Fruit fly (Drosophila melanogaster): ENCODE results near the gene Rcd4.

Rcd4 gene

dm6 chr2L:8376717-8377116 lies 5.9 kb upstream of the Rcd4 start, which contains the start of the genes CG13390 and CG17294 (continued):
- TF ChIP-seq h (optimal IDR thresholded peaks at IDR 0.05) (no peak), CG10147 (GFP tag; optimal IDR thresholded peaks at IDR 0.05) (peak; percentile 99), insv (GFP tag; optimal IDR thresholded peaks at IDR 0.05) (peak in 1 of 2 experiments; percentile 87), CoRest (tag; optimal IDR thresholded peaks at IDR 0.05) (peak; percentile 100), CG10979 (tag; optimal IDR thresholded peaks at IDR 0.05) (peak; percentile 99), CG30020 (tag; optimal IDR thresholded peaks at IDR 0.05) (peak; percentile 93), CG17612 (GFP tag; IDR thresholded peaks at IDR 0.05) (peak; percentile 99), CG8388 (GFP tag; optimal IDR thresholded peaks at IDR 0.05) (peak; percentile 99), Atf6 (GFP tag; IDR thresholded peaks at IDR 0.05) (peak; percentile 100), C15 (GFP tag; IDR thresholded peaks at IDR 0.05) (peak; percentile 99), CG7745 (tag; optimal IDR thresholded peaks at IDR 0.05) (peak; percentile 89), Ets97D (GFP tag; optimal IDR thresholded peaks at IDR 0.05) (peak; percentile 90), Hr3 (GFP tag; optimal IDR thresholded peaks at IDR 0.05) (peak; percentile 99), CG1647 (GFP tag; optimal IDR thresholded peaks at IDR 0.05) (peak; percentile 95), dpn (GFP tag; optimal IDR thresholded peaks at IDR 0.05) (peak; percentile 96 to 100), toy (GFP tag; IDR thresholded peaks at IDR 0.05) (peak; percentile 99), Trl (optimal IDR thresholded peaks at IDR 0.05) (no peak), Trl (GFP tag; optimal IDR thresholded peaks at IDR 0.05) (peak; percentile 92), CG10321 (GFP tag; IDR thresholded peaks at IDR 0.05) (peak; percentile 90), Dref (GFP tag; IDR thresholded peaks at IDR 0.05) (peak; percentile 65), CG11695 (GFP tag; IDR thresholded peaks at IDR 0.05) (peak; percentile 100), Gsc (GFP tag; IDR thresholded peaks at IDR 0.05) (peak; percentile 98), CG17912 (GFP tag; optimal IDR thresholded peaks at IDR 0.05) (peak; percentile 99), Jarid2 (GFP tag; optimal IDR thresholded peaks at IDR 0.05) (peak; percentile 95), CG4360 (GFP tag; IDR thresholded peaks at IDR 0.05) (peak; percentile 90), CG18262 (tag; optimal IDR thresholded peaks at IDR 0.05) (peak; percentile 100), Dbx (GFP tag; IDR thresholded peaks at IDR 0.05) (peak; percentile 100), zen (tag; optimal IDR thresholded peaks at IDR 0.05) (peak; percentile 99), Sox100B (GFP tag; optimal IDR thresholded peaks at IDR 0.05) (peak; percentile 99), CG14014 (GFP tag; IDR thresholded peaks at IDR 0.05) (peak; percentile 100), vvl (GFP tag; IDR thresholded peaks at IDR 0.05) (peak; percentile 100), gem (tag; optimal IDR thresholded peaks at IDR 0.05) (peak; percentile 100), PHDP (tag; optimal IDR thresholded peaks at IDR 0.05) (peak; percentile 100), CG10209 (GFP tag; optimal IDR thresholded peaks at IDR 0.05) (peak; percentile 99), cg (GFP tag; optimal IDR thresholded peaks at IDR 0.05) (no peak), unc-4 (GFP tag; IDR thresholded peaks at IDR 0.05; ENCODE audit: partially characterized antibody) (peak; percentile 88), Nf-YA (GFP tag; IDR thresholded peaks at IDR 0.05) (peak; percentile 99), CG9932 (GFP tag; IDR thresholded peaks at IDR 0.05) (peak; percentile 100), CG10431 (GFP tag; optimal IDR thresholded peaks at IDR 0.05) (peak; percentile 97), lov (optimal IDR thresholded peaks at IDR 0.05) (no peak), lov (GFP tag; IDR thresholded peaks at IDR 0.05) (peak; percentile 99), CG8944 (GFP tag; optimal IDR thresholded peaks at IDR 0.05) (peak; percentile 84), Rfx (GFP tag; IDR thresholded peaks at IDR 0.05) (peak; percentile 100), CG13775 (GFP tag; optimal IDR thresholded peaks at IDR 0.05) (peak; percentile 99), Bgb (GFP tag; IDR thresholded peaks at IDR 0.05; ENCODE audit: partially characterized antibody) (peak; percentile 71), CG43689 (GFP tag; IDR thresholded peaks at IDR 0.05) (peak; percentile 99), Gug (GFP tag; IDR thresholded peaks at IDR 0.05) (peak; percentile 99), CG7372 (GFP tag; IDR thresholded peaks at IDR 0.05) (peak; percentile 100), CG12071 (GFP tag; optimal IDR thresholded peaks at IDR 0.05) (peak; percentile 99), NfI (GFP tag; optimal IDR thresholded peaks at IDR 0.05) (peak; percentile 100), Adf1 (GFP tag; IDR thresholded peaks at IDR 0.05) (peak; percentile 93), CG32772 (GFP tag; IDR thresholded peaks at IDR 0.05) (peak; percentile 100)

All from whole organism, embryonic.